Worm (Caenorhabditis elegans) whole organism, L4 larva: ENCODE data around the gene egl-4.

Experiments
- D1046.2 ChIP-seq: fragments of 200-800 bp; sonication (Bioruptor generic); IDR thresholded peaks from 2 replicates; pipeline ENCODE4 v1.3.6; 2022; ENCODE audit warnings: missing genetic modification characterization, missing compliant biosample characterization
- F26F4.8 ChIP-seq: fragments of 200-800 bp; sonication (Bioruptor generic); conservative IDR thresholded peaks from 2 replicates; pipeline ENCODE4 v1.3.6; 2022; ENCODE audit warnings: missing genetic modification characterization, missing compliant biosample characterization
- F37D6.2 ChIP-seq: sonication (generic microtip); optimal IDR thresholded peaks from 2 replicates; lab custom pipeline; 2016; ENCODE audit warnings: mild to moderate bottlenecking, missing genetic modification characterization, missing compliant biosample characterization
- R02D3.7 ChIP-seq: fragments of 150-350 bp; sonication (generic microtip); optimal IDR thresholded peaks from 3 replicates; lab custom pipeline; 2014; ENCODE audit warnings: missing biosample characterization, missing genetic modification characterization
- T20F7.1 ChIP-seq: fragments of 200-800 bp; sonication (Bioruptor generic); optimal IDR thresholded peaks from 2 replicates; lab custom pipeline; 2018; ENCODE audit warnings: mild to moderate bottlenecking, missing genetic modification characterization, missing compliant biosample characterization
- Y105C5A.15 ChIP-seq: fragments of 200-800 bp; sonication (Bioruptor generic); IDR thresholded peaks from 2 replicates; pipeline ENCODE4 v1.3.6; 2022; ENCODE audit warnings: missing genetic modification characterization, missing compliant biosample characterization
- Y5F2A.4 ChIP-seq: fragments of 200-800 bp; sonication (Bioruptor generic); optimal IDR thresholded peaks from 2 replicates; lab custom pipeline; 2018; ENCODE audit warnings: mild to moderate bottlenecking, missing genetic modification characterization, missing compliant biosample characterization
- ZK546.5 ChIP-seq, 2 experiments: sonication (generic microtip); optimal IDR thresholded peaks; 2 replicates each; lab custom pipeline; 2017; ENCODE audit warnings: missing biosample characterization in 2 of 2, missing genetic modification characterization in 2 of 2
- aha-1 ChIP-seq: fragments of 150-350 bp; peaks from one replicate; lab custom pipeline; 2014; ENCODE audit warnings: missing biosample characterization, missing genetic modification characterization
- ama-1 ChIP-seq: fragments of 150-350 bp; optimal IDR thresholded peaks from 2 replicates; lab custom pipeline; 2014; ENCODE audit warnings: inconsistent platforms, mixed read lengths
- arid-1 ChIP-seq: fragments of 200-800 bp; sonication (Bioruptor generic); conservative IDR thresholded peaks from 2 replicates; pipeline ENCODE4 v1.3.6; 2022; ENCODE audit warnings: missing genetic modification reagents, missing genetic modification characterization, missing compliant biosample characterization
- attf-4 ChIP-seq: sonication (generic microtip); optimal IDR thresholded peaks from 3 replicates; lab custom pipeline; 2017; ENCODE audit warnings: missing biosample characterization, missing genetic modification characterization
- ceh-20 ChIP-seq: fragments of 200-800 bp; sonication (Bioruptor generic); IDR thresholded peaks from 2 replicates; pipeline ENCODE4 v1.3.6; 2022; ENCODE audit warnings: missing genetic modification reagents, missing genetic modification characterization, missing compliant biosample characterization
- ceh-28 ChIP-seq: fragments of 150-350 bp; optimal IDR thresholded peaks from 2 replicates; lab custom pipeline; 2014; ENCODE audit warnings: missing biosample characterization, missing genetic modification reagents, missing genetic modification characterization
- ceh-32 ChIP-seq: sonication (generic microtip); optimal IDR thresholded peaks from 2 replicates; lab custom pipeline; 2016; ENCODE audit warnings: mild to moderate bottlenecking, missing genetic modification characterization, missing compliant biosample characterization; ENCODE audit not compliant: poor library complexity
- ceh-62 ChIP-seq: sonication (generic microtip); optimal IDR thresholded peaks from 2 replicates; lab custom pipeline; 2017; ENCODE audit warnings: missing biosample characterization, missing genetic modification characterization
- ceh-82 ChIP-seq: sonication (generic microtip); optimal IDR thresholded peaks from 2 replicates; lab custom pipeline; 2017; ENCODE audit warnings: missing biosample characterization, missing genetic modification characterization
- ces-1 ChIP-seq: fragments of 150-350 bp; sonication (generic microtip); optimal IDR thresholded peaks from 4 replicates; lab custom pipeline; 2014; ENCODE audit warnings: missing biosample characterization, missing genetic modification reagents, missing genetic modification characterization
- cey-2 ChIP-seq: sonication (generic microtip); optimal IDR thresholded peaks from 3 replicates; lab custom pipeline; 2017; ENCODE audit warnings: missing genetic modification characterization, mild to moderate bottlenecking, missing compliant biosample characterization, antibody characterized with exemption, borderline replicate concordance; ENCODE audit not compliant: insufficient read depth
- daf-19 ChIP-seq: fragments of 200-800 bp; sonication (Bioruptor generic); conservative IDR thresholded peaks from 2 replicates; pipeline ENCODE4 v1.3.6; 2022; ENCODE audit warnings: missing genetic modification characterization, missing compliant biosample characterization
- dmd-6 ChIP-seq: fragments of 200-800 bp; sonication (Bioruptor generic); IDR thresholded peaks from 2 replicates; pipeline ENCODE4 v1.3.6; 2022; ENCODE audit warnings: missing genetic modification reagents, missing genetic modification characterization, missing compliant biosample characterization
- dmd-8 ChIP-seq: fragments of 200-800 bp; sonication (Bioruptor generic); IDR thresholded peaks from 2 replicates; pipeline ENCODE4 v1.3.6; 2022; ENCODE audit warnings: missing genetic modification characterization, missing compliant biosample characterization
- dpl-1 ChIP-seq: fragments of 150-350 bp; optimal IDR thresholded peaks from 2 replicates; lab custom pipeline; 2014; ENCODE audit warnings: missing biosample characterization, missing genetic modification reagents, missing genetic modification characterization
- egl-43 ChIP-seq: fragments of 200-800 bp; sonication (Bioruptor generic); IDR thresholded peaks from 2 replicates; pipeline ENCODE4 v1.3.6; 2022; ENCODE audit warnings: missing genetic modification reagents, missing genetic modification characterization, missing compliant biosample characterization
- fos-1 ChIP-seq: fragments of 150-350 bp; optimal IDR thresholded peaks from 2 replicates; lab custom pipeline; 2014; ENCODE audit warnings: missing biosample characterization, missing genetic modification characterization
- gei-8 ChIP-seq: fragments of 200-800 bp; sonication (Bioruptor generic); optimal IDR thresholded peaks from 2 replicates; lab custom pipeline; 2018; ENCODE audit warnings: mild to moderate bottlenecking, missing genetic modification characterization, missing compliant biosample characterization
- hlh-11 ChIP-seq: fragments of 200-800 bp; sonication (Bioruptor generic); optimal IDR thresholded peaks from 2 replicates; lab custom pipeline; 2018; ENCODE audit warnings: mild to moderate bottlenecking, missing genetic modification characterization, missing compliant biosample characterization
- hlh-30 ChIP-seq: sonication (generic microtip); optimal IDR thresholded peaks from 2 replicates; lab custom pipeline; 2017; ENCODE audit warnings: antibody characterized with exemption, mild to moderate bottlenecking, missing genetic modification characterization, missing compliant biosample characterization; ENCODE audit not compliant: insufficient read depth
- jun-1 ChIP-seq: fragments of 150-350 bp; optimal IDR thresholded peaks from 2 replicates; lab custom pipeline; 2014; ENCODE audit warnings: missing biosample characterization, missing genetic modification reagents, missing genetic modification characterization
- lin-39 ChIP-seq: fragments of 150-350 bp; optimal IDR thresholded peaks from 2 replicates; lab custom pipeline; 2014; ENCODE audit warnings: missing biosample characterization, missing genetic modification reagents, missing genetic modification characterization
- madf-5 ChIP-seq, 2 experiments: fragments of 200-800 bp; sonication (Bioruptor generic); IDR thresholded peaks; 2 replicates each; pipeline ENCODE4 v1.3.6; 2022; ENCODE audit warnings: missing compliant biosample characterization in 2 of 2, missing genetic modification characterization in 2 of 2
- mdt-29 ChIP-seq: fragments of 200-800 bp; sonication (Bioruptor generic); IDR thresholded peaks from 2 replicates; pipeline ENCODE4 v1.3.6; 2022; ENCODE audit warnings: missing genetic modification reagents, missing genetic modification characterization, missing compliant biosample characterization
- mep-1 ChIP-seq: fragments of 150-350 bp; sonication (generic microtip); optimal IDR thresholded peaks from 3 replicates; lab custom pipeline; 2014; ENCODE audit warnings: missing biosample characterization, missing genetic modification characterization
- mxl-3 ChIP-seq: fragments of 200-800 bp; sonication (Bioruptor generic); optimal IDR thresholded peaks from 2 replicates; lab custom pipeline; 2018; ENCODE audit warnings: mild to moderate bottlenecking, missing genetic modification characterization, missing compliant biosample characterization
- nhr-102 ChIP-seq: sonication (generic microtip); optimal IDR thresholded peaks from 2 replicates; lab custom pipeline; 2016; ENCODE audit warnings: mild to moderate bottlenecking, missing genetic modification characterization, moderate library complexity, missing compliant biosample characterization
- nhr-111 ChIP-seq: fragments of 200-800 bp; sonication (Bioruptor generic); optimal IDR thresholded peaks from 2 replicates; lab custom pipeline; 2018; ENCODE audit warnings: mild to moderate bottlenecking, missing genetic modification characterization, missing compliant biosample characterization
- nhr-41 ChIP-seq: fragments of 200-800 bp; sonication (Bioruptor generic); IDR thresholded peaks from 2 replicates; pipeline ENCODE4 v1.3.6; 2022; ENCODE audit warnings: missing genetic modification reagents, missing genetic modification characterization, missing compliant biosample characterization
- nhr-42 ChIP-seq: fragments of 200-800 bp; sonication (Bioruptor generic); IDR thresholded peaks from 2 replicates; pipeline ENCODE4 v1.3.6; 2022; ENCODE audit warnings: missing genetic modification characterization, missing compliant biosample characterization
- nhr-48 ChIP-seq: sonication (generic microtip); optimal IDR thresholded peaks from 2 replicates; lab custom pipeline; 2016; ENCODE audit warnings: mild to moderate bottlenecking, missing genetic modification characterization, missing compliant biosample characterization
- pqm-1 ChIP-seq: sonication (generic microtip); optimal IDR thresholded peaks from 2 replicates; lab custom pipeline; 2017; ENCODE audit warnings: missing biosample characterization, missing genetic modification characterization
- rbr-2 ChIP-seq: sonication (generic microtip); optimal IDR thresholded peaks from 2 replicates; lab custom pipeline; 2016; ENCODE audit warnings: missing genotype, missing genetic modification characterization, missing compliant biosample characterization
- set-16 ChIP-seq: fragments of 200-800 bp; sonication (Bioruptor generic); IDR thresholded peaks from 2 replicates; pipeline ENCODE4 v1.3.6; 2022; ENCODE audit warnings: missing genetic modification reagents, missing genetic modification characterization, missing compliant biosample characterization
- skn-1 ChIP-seq: fragments of 150-350 bp; optimal IDR thresholded peaks from 2 replicates; lab custom pipeline; 2014; ENCODE audit warnings: missing biosample characterization, missing genetic modification characterization
- spr-1 ChIP-seq: sonication (generic microtip); optimal IDR thresholded peaks from 2 replicates; lab custom pipeline; 2016; ENCODE audit warnings: mild to moderate bottlenecking, missing genetic modification characterization, missing compliant biosample characterization
- tag-97 ChIP-seq: fragments of 200-800 bp; sonication (Bioruptor generic); IDR thresholded peaks from 2 replicates; pipeline ENCODE4 v1.3.6; 2022; ENCODE audit warnings: missing genetic modification characterization, missing compliant biosample characterization
- unc-130 ChIP-seq: sonication (generic microtip); optimal IDR thresholded peaks from 2 replicates; lab custom pipeline; 2016; ENCODE audit warnings: missing genetic modification reagents, missing genetic modification characterization, missing compliant biosample characterization
- unc-39 ChIP-seq: sonication (generic microtip); optimal IDR thresholded peaks from 2 replicates; lab custom pipeline; 2017; ENCODE audit warnings: missing biosample characterization, missing genetic modification characterization
- zfp-2 ChIP-seq: sonication (generic microtip); optimal IDR thresholded peaks from 2 replicates; lab custom pipeline; 2016; ENCODE audit warnings: mild to moderate bottlenecking, missing genetic modification characterization, missing compliant biosample characterization
- zip-11 ChIP-seq: fragments of 200-800 bp; sonication (Bioruptor generic); IDR thresholded peaks from 2 replicates; pipeline ENCODE4 v1.3.6; 2022; ENCODE audit warnings: missing genetic modification characterization, missing compliant biosample characterization
- zip-2 ChIP-seq: fragments of 150-350 bp; optimal IDR thresholded peaks from 2 replicates; lab custom pipeline; 2014; ENCODE audit warnings: missing biosample characterization, missing genetic modification characterization

Gene egl-4

DNA sequence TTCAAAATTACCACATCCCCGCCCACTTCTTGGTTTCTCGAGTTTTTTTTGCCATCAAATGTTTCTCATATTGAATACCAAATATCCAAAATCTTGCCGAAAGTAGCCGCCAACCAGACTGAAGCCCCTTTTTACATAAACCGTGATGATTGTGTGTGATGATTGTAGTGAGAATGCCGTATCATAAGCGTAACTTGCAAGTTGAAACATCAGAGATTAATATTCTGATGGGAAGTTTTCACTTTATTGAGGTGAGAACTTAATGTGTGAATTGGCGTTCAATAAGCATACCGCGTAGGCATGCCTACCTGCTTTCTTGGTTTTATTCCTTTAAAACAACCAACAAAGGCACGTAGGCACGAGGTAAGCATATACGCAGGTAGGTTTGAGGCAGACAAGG lies 26.3 kb upstream of the egl-4 start, which contains the start of gene Y38C1BA.4:
Gene Y38C1BA.4, plus strand, starts transcription at position 301 of the 400 bp plus-strand sequence.
- TF ChIP-seq zip-2 (tag; lab: Kevin White, UChicago), result no peak
- TF ChIP-seq skn-1, result no peak
- TF ChIP-seq fos-1, result no peak
- TF ChIP-seq attf-4 (tag; lab: Kevin White, UChicago), result no peak
- no peak for TF ChIP-seq dmd-8
- TF ChIP-seq nhr-48 (tag; lab: Kevin White, UChicago), result no peak
- no peak for TF ChIP-seq Y105C5A.15 (GFP tag; lab: Robert Waterston, UW)
- TF ChIP-seq D1046.2 (GFP tag; lab: Robert Waterston, UW), result no peak
- TF ChIP-seq set-16 (GFP tag; lab: Robert Waterston, UW), result no peak
- TF ChIP-seq dmd-6 (GFP tag; lab: Robert Waterston, UW), result no peak
- no peak for TF ChIP-seq zip-11
- TF ChIP-seq F26F4.8 (GFP tag; lab: Robert Waterston, UW), result no peak
- TF ChIP-seq R02D3.7 (tag; lab: Kevin White, UChicago), result no peak

ce11 chrIV:1824065-1824531 lies 23.8 kb upstream of the egl-4 start, which contains the start of gene cmk-1:
Gene cmk-1, plus strand, starts transcription at chrIV:1824481.
- no peak for TF ChIP-seq nhr-42 (GFP tag; lab: Robert Waterston, UW)
- no peak for TF ChIP-seq ama-1 (lab: Kevin White, UChicago)
- no peak for TF ChIP-seq ceh-20
- no peak for TF ChIP-seq R02D3.7 (tag; lab: Kevin White, UChicago)
- TF ChIP-seq nhr-48 (tag; lab: Kevin White, UChicago), result no peak
- TF ChIP-seq pqm-1 (tag; lab: Kevin White, UChicago), result no peak
- TF ChIP-seq jun-1 (tag; lab: Kevin White, UChicago), result no peak
- peak; percentile 54 for TF ChIP-seq egl-43
- TF ChIP-seq ceh-28 (tag; lab: Kevin White, UChicago), result no peak
- TF ChIP-seq ceh-82, result no peak
- no peak for TF ChIP-seq dpl-1 (GFP tag; lab: Kevin White, UChicago)
- TF ChIP-seq mep-1, result peak; percentile 74
- TF ChIP-seq Y5F2A.4, result no peak
- peak; percentile 17 for TF ChIP-seq ces-1
- TF ChIP-seq cey-2 (tag; lab: Kevin White, UChicago), result no peak
- no peak for TF ChIP-seq nhr-102
- no peak for TF ChIP-seq spr-1 (tag; lab: Kevin White, UChicago)
- TF ChIP-seq rbr-2 (tag; lab: Kevin White, UChicago), result peak; percentile 70
- no peak for TF ChIP-seq ceh-32 (tag; lab: Kevin White, UChicago)
- TF ChIP-seq zfp-2 (tag; lab: Kevin White, UChicago), result no peak
- TF ChIP-seq tag-97, result no peak
- no peak for TF ChIP-seq lin-39
- no peak for TF ChIP-seq nhr-111
- no peak for TF ChIP-seq ZK546.5 (tag; optimal IDR thresholded peaks at IDR 0.05; lab: Kevin White, UChicago)
- no peak for TF ChIP-seq gei-8
- TF ChIP-seq unc-39 (tag; lab: Kevin White, UChicago), result no peak
- TF ChIP-seq mdt-29 (GFP tag; lab: Robert Waterston, UW), result no peak
- TF ChIP-seq unc-130 (GFP tag; lab: Kevin White, UChicago), result no peak
- TF ChIP-seq D1046.2 (GFP tag; lab: Robert Waterston, UW), result no peak
- TF ChIP-seq hlh-11 (tag; lab: Kevin White, UChicago), result peak; percentile 43
- TF ChIP-seq mxl-3 (GFP tag; lab: Kevin White, UChicago), result peak; percentile 36
- no peak for TF ChIP-seq T20F7.1
- TF ChIP-seq F37D6.2 (tag; lab: Kevin White, UChicago), result peak; percentile 52
- TF ChIP-seq skn-1, result no peak
- TF ChIP-seq dmd-6 (GFP tag; lab: Robert Waterston, UW), result peak; percentile 19; the same call in 1 of the 2 replicates
- TF ChIP-seq daf-19 (GFP tag; lab: Robert Waterston, UW), result no peak
- TF ChIP-seq ceh-62, result no peak
- no peak for TF ChIP-seq Y105C5A.15 (GFP tag; lab: Robert Waterston, UW)
- TF ChIP-seq aha-1 (tag; lab: Kevin White, UChicago), result peak; percentile 39
- peak; percentile 87 for TF ChIP-seq set-16 (GFP tag; lab: Robert Waterston, UW)
- TF ChIP-seq arid-1 (GFP tag; lab: Robert Waterston, UW), result no peak
- no peak for TF ChIP-seq nhr-41 (GFP tag; lab: Robert Waterston, UW)
- peak; percentile 69 for TF ChIP-seq hlh-30 (tag; lab: Kevin White, UChicago)
- TF ChIP-seq madf-5 (GFP tag; IDR thresholded peaks at IDR 0.05; lab: Robert Waterston, UW), result no peak
